Worm (Caenorhabditis elegans): ENCODE data around the gene fzr-1.

- TF ChIP-seq ztf-11 (tag; optimal IDR thresholded peaks at IDR 0.05), result no peak
- no peak for TF ChIP-seq nhr-76 (tag; optimal IDR thresholded peaks at IDR 0.05)
- no peak for TF ChIP-seq ama-1 (optimal IDR thresholded peaks at IDR 0.05)
- TF ChIP-seq elt-1 (tag; optimal IDR thresholded peaks at IDR 0.05), result no peak
- TF ChIP-seq lin-39 (tag; optimal IDR thresholded peaks at IDR 0.05), result no peak
- no peak for TF ChIP-seq fos-1 (tag; optimal IDR thresholded peaks at IDR 0.05)
- no peak for TF ChIP-seq ceh-82 (tag; optimal IDR thresholded peaks at IDR 0.05)
- no peak for TF ChIP-seq pqm-1 (tag; optimal IDR thresholded peaks at IDR 0.05)
- TF ChIP-seq skn-1 (tag; optimal IDR thresholded peaks at IDR 0.05), result no peak
- TF ChIP-seq sea-2 (GFP tag; optimal IDR thresholded peaks at IDR 0.05), result no peak
- no peak for TF ChIP-seq pha-4 (tag; optimal IDR thresholded peaks at IDR 0.05)
- no peak for TF ChIP-seq unc-62 (GFP tag; optimal IDR thresholded peaks at IDR 0.05)
Measured at ce11 chrII:9690067-9690632, 45.9 kb upstream of the fzr-1 start.

All from whole organism, L3 larva.